Worm (Caenorhabditis elegans) whole organism, L2 larva: ENCODE data around the gene rgs-4.

Source experiments
- C34F6.9 ChIP-seq: fragments of 150-350 bp; optimal IDR thresholded peaks from 2 replicates; lab custom pipeline; 2014; ENCODE audit warnings: missing biosample characterization, missing genetic modification characterization
- F13H6.1 ChIP-seq: sonication (generic microtip); optimal IDR thresholded peaks from 2 replicates; lab custom pipeline; 2016; ENCODE audit warnings: missing genetic modification characterization, missing compliant biosample characterization
- R02D3.7 ChIP-seq: fragments of 150-350 bp; optimal IDR thresholded peaks from 2 replicates; lab custom pipeline; 2014; ENCODE audit warnings: missing biosample characterization, missing genetic modification characterization
- Y55F3AM.14 ChIP-seq: fragments of 200-800 bp; sonication (Bioruptor generic); optimal IDR thresholded peaks from 2 replicates; lab custom pipeline; 2018; ENCODE audit warnings: mild to moderate bottlenecking, missing genetic modification characterization, missing compliant biosample characterization
- ZK546.5 ChIP-seq: sonication (generic microtip); optimal IDR thresholded peaks from 2 replicates; lab custom pipeline; 2017; ENCODE audit warnings: missing biosample characterization, missing genetic modification characterization
- alr-1 ChIP-seq: fragments of 150-350 bp; optimal IDR thresholded peaks from 2 replicates; lab custom pipeline; 2014; ENCODE audit warnings: missing biosample characterization, missing genetic modification characterization
- aly-2 ChIP-seq: fragments of 150-350 bp; optimal IDR thresholded peaks from 2 replicates; lab custom pipeline; 2014; ENCODE audit warnings: missing biosample characterization, missing genetic modification characterization
- ama-1 ChIP-seq: fragments of 150-350 bp; optimal IDR thresholded peaks from 2 replicates; lab custom pipeline; 2018; ENCODE audit warnings: inconsistent platforms
- ceh-16 ChIP-seq: fragments of 150-350 bp; optimal IDR thresholded peaks from 2 replicates; lab custom pipeline; 2014; ENCODE audit warnings: missing biosample characterization, missing genetic modification characterization
- ceh-82 ChIP-seq: fragments of 150-350 bp; optimal IDR thresholded peaks from 2 replicates; lab custom pipeline; 2014; ENCODE audit warnings: missing biosample characterization, missing genetic modification characterization
- dmd-4 ChIP-seq: sonication (generic microtip); optimal IDR thresholded peaks from 2 replicates; lab custom pipeline; 2017; ENCODE audit warnings: missing biosample characterization, missing genetic modification characterization
- egl-27 ChIP-seq: sonication (generic microtip); optimal IDR thresholded peaks from 3 replicates; lab custom pipeline; 2017; ENCODE audit warnings: missing biosample characterization, missing genetic modification reagents, missing genetic modification characterization
- elt-3 ChIP-seq: sonication (generic microtip); optimal IDR thresholded peaks from 2 replicates; lab custom pipeline; 2017; ENCODE audit warnings: missing biosample characterization, missing genetic modification characterization
- fos-1 ChIP-seq: fragments of 150-350 bp; optimal IDR thresholded peaks from 2 replicates; lab custom pipeline; 2014; ENCODE audit warnings: missing biosample characterization, missing genetic modification characterization
- lin-11 ChIP-seq: fragments of 150-350 bp; sonication (generic microtip); optimal IDR thresholded peaks from 2 replicates; lab custom pipeline; 2014; ENCODE audit warnings: missing biosample characterization, missing genetic modification characterization, inconsistent platforms, mixed read lengths
- lin-13 ChIP-seq: fragments of 150-350 bp; optimal IDR thresholded peaks from 2 replicates; lab custom pipeline; 2014; ENCODE audit warnings: missing biosample characterization, missing genetic modification reagents, missing genetic modification characterization
- lin-39 ChIP-seq: fragments of 150-350 bp; optimal IDR thresholded peaks from 2 replicates; lab custom pipeline; 2014; ENCODE audit warnings: missing biosample characterization, missing genetic modification reagents, missing genetic modification characterization
- mab-5 ChIP-seq: fragments of 150-350 bp; optimal IDR thresholded peaks from 2 replicates; lab custom pipeline; 2014; ENCODE audit warnings: missing biosample characterization, missing genetic modification characterization
- mbf-1 ChIP-seq: sonication (generic microtip); optimal IDR thresholded peaks from 2 replicates; lab custom pipeline; 2017; ENCODE audit warnings: missing biosample characterization, missing genetic modification characterization
- mdl-1 ChIP-seq, 2 experiments: fragments of 150-350 bp in 1 of 2; sonication (generic microtip) in 1 of 2; optimal IDR thresholded peaks; 2 replicates each; lab custom pipeline; 2017; ENCODE audit warnings: missing biosample characterization in 2 of 2, missing genetic modification characterization in 2 of 2
- nhr-11 ChIP-seq: fragments of 150-350 bp; optimal IDR thresholded peaks from 2 replicates; lab custom pipeline; 2014; ENCODE audit warnings: missing biosample characterization, missing genetic modification characterization
- nhr-12 ChIP-seq: fragments of 150-350 bp; optimal IDR thresholded peaks from 2 replicates; lab custom pipeline; 2014; ENCODE audit warnings: missing biosample characterization, missing genetic modification characterization
- nhr-21 ChIP-seq: fragments of 150-350 bp; optimal IDR thresholded peaks from 2 replicates; lab custom pipeline; 2014; ENCODE audit warnings: missing biosample characterization, missing genetic modification characterization
- nhr-23 ChIP-seq: fragments of 150-350 bp; optimal IDR thresholded peaks from 2 replicates; lab custom pipeline; 2014; ENCODE audit warnings: missing biosample characterization, missing genetic modification reagents, missing genetic modification characterization
- nhr-237 ChIP-seq: fragments of 150-350 bp; optimal IDR thresholded peaks from 2 replicates; lab custom pipeline; 2014; ENCODE audit warnings: missing biosample characterization, missing genetic modification characterization
- nhr-25 ChIP-seq: fragments of 150-350 bp; sonication (generic microtip); optimal IDR thresholded peaks from 3 replicates; lab custom pipeline; 2014; ENCODE audit warnings: missing biosample characterization, missing genetic modification characterization
- nhr-6 ChIP-seq: fragments of 150-350 bp; optimal IDR thresholded peaks from 2 replicates; lab custom pipeline; 2014; ENCODE audit warnings: missing biosample characterization, missing genetic modification characterization
- nhr-77 ChIP-seq: fragments of 150-350 bp; optimal IDR thresholded peaks from 2 replicates; lab custom pipeline; 2014; ENCODE audit warnings: missing biosample characterization, missing genetic modification characterization
- peb-1 ChIP-seq: fragments of 150-350 bp; optimal IDR thresholded peaks from 2 replicates; lab custom pipeline; 2014; ENCODE audit warnings: missing biosample characterization, missing genetic modification characterization
- sem-4 ChIP-seq: fragments of 150-350 bp; optimal IDR thresholded peaks from 2 replicates; lab custom pipeline; 2014; ENCODE audit warnings: missing biosample characterization, missing genetic modification reagents, missing genetic modification characterization
- skn-1 ChIP-seq: sonication (generic microtip); optimal IDR thresholded peaks from 2 replicates; lab custom pipeline; 2017; ENCODE audit warnings: missing biosample characterization, missing genetic modification characterization
- sma-3 ChIP-seq: sonication (generic microtip); optimal IDR thresholded peaks from 2 replicates; lab custom pipeline; 2016; ENCODE audit warnings: missing genetic modification reagents, missing genetic modification characterization, missing compliant biosample characterization
- unc-39 ChIP-seq: fragments of 150-350 bp; optimal IDR thresholded peaks from 2 replicates; lab custom pipeline; 2014; ENCODE audit warnings: missing biosample characterization, missing genetic modification characterization
- unc-55 ChIP-seq: fragments of 150-350 bp; sonication (generic microtip); optimal IDR thresholded peaks from 3 replicates; lab custom pipeline; 2014; ENCODE audit warnings: missing biosample characterization, missing genetic modification reagents, missing genetic modification characterization
- unc-62 ChIP-seq: fragments of 150-350 bp; optimal IDR thresholded peaks from 2 replicates; lab custom pipeline; 2014; ENCODE audit warnings: missing biosample characterization, missing genetic modification reagents, missing genetic modification characterization
- zag-1 ChIP-seq: fragments of 150-350 bp; optimal IDR thresholded peaks from 2 replicates; lab custom pipeline; 2014; ENCODE audit warnings: missing biosample characterization, missing genetic modification characterization
- ztf-11 ChIP-seq: sonication (generic microtip); optimal IDR thresholded peaks from 2 replicates; lab custom pipeline; 2017; ENCODE audit warnings: missing biosample characterization, missing genetic modification characterization

Gene rgs-4

DNA sequence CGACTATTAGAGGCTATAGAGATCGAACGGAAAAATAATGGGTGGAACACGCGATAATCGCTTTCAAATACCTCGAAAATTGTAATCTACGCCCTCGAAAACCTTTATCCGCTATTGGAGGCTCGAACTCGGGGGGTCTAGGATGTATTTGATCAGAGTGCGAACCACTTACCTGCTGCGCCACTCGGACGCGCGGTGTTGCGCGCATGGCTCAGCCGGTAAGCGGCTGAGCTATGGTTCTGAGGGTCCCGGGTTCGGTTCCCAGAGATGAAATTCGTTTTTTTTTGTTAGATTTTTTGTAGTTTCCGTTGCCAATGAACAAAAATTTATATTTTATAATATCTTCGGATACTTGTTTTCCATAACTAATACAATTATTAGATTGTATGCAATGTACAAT, 13.6 kb downstream of the rgs-4 start:
- TF ChIP-seq nhr-25 (tag; lab: Kevin White, UChicago) (no peak), peb-1 (no peak), Y55F3AM.14 (GFP tag; lab: Kevin White, UChicago) (no peak), aly-2 (tag; lab: Kevin White, UChicago) (no peak), mab-5 (tag; lab: Kevin White, UChicago) (no peak), alr-1 (no peak), R02D3.7 (tag; lab: Kevin White, UChicago) (no peak), nhr-12 (tag; lab: Kevin White, UChicago) (no peak), elt-3 (tag; lab: Kevin White, UChicago) (no peak), lin-13 (GFP tag; lab: Kevin White, UChicago) (no peak), nhr-11 (tag; lab: Kevin White, UChicago) (no peak), C34F6.9 (no peak), nhr-237 (tag; lab: Kevin White, UChicago) (no peak), egl-27 (tag; lab: Kevin White, UChicago) (no peak), zag-1 (tag; lab: Kevin White, UChicago) (no peak), mbf-1 (tag; lab: Kevin White, UChicago) (no peak), sem-4 (no peak), fos-1 (no peak)

DNA sequence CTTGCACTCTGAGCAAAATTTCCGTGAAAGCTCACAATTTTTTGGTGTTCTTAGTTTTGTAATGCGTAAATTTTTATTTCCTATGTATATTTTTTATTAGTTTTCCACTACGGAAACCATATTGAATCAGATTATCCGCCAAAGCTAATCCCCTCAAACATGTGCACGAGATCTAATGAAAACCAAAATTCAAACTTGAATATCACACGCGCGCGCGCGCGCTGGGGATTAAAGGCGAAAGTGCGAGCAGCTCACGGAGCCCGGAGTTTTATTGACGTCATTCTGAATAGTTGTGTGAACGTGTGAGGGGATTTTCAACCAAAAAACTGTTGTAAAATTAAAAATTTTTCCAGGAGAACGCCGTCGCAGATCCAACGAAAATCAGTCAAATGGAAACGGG, 14.3 kb downstream of the rgs-4 start:
- TF ChIP-seq nhr-77 (tag; lab: Kevin White, UChicago) (no peak), egl-27 (tag; lab: Kevin White, UChicago) (no peak), nhr-237 (tag; lab: Kevin White, UChicago) (no peak), Y55F3AM.14 (GFP tag; lab: Kevin White, UChicago) (no peak), unc-62 (GFP tag; lab: Kevin White, UChicago) (no peak), mab-5 (tag; lab: Kevin White, UChicago) (no peak), nhr-6 (tag; lab: Kevin White, UChicago) (no peak), dmd-4 (tag; lab: Kevin White, UChicago) (no peak), nhr-21 (no peak), fos-1 (no peak), R02D3.7 (tag; lab: Kevin White, UChicago) (no peak), mdl-1 (tag; optimal IDR thresholded peaks at IDR 0.05; lab: Kevin White, UChicago) (no peak), lin-13 (GFP tag; lab: Kevin White, UChicago) (no peak), sem-4 (no peak), ZK546.5 (no peak), C34F6.9 (no peak), sma-3 (GFP tag; lab: Kevin White, UChicago) (no peak), zag-1 (tag; lab: Kevin White, UChicago) (no peak)

DNA sequence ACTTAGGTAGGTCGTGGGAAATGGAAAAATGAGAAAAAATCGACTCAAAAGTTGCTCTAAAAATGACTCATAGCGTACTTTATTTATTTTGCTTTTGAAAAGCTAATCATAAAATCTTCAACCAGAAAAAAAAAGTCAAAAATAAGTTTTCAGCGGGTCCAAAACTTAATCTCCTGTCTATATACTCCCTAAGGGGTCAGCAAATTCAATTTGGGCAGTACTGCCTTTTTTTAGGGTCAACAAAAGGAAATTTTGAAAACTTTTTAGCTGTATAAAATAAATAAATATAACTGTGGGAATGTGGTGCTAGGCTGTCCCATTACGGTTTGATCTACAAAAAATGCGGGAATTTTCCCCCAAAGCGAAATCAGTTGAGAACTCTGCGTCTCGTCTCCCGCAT, 14.8 kb downstream of the rgs-4 start:
- TF ChIP-seq nhr-6 (tag; lab: Kevin White, UChicago) (no peak), nhr-21 (no peak), ztf-11 (tag; lab: Kevin White, UChicago) (no peak), R02D3.7 (tag; lab: Kevin White, UChicago) (no peak), nhr-77 (tag; lab: Kevin White, UChicago) (no peak), F13H6.1 (tag; lab: Kevin White, UChicago) (no peak), skn-1 (tag; lab: Kevin White, UChicago) (no peak), sma-3 (GFP tag; lab: Kevin White, UChicago) (no peak), unc-39 (tag; lab: Kevin White, UChicago) (no peak), egl-27 (tag; lab: Kevin White, UChicago) (no peak)

DNA sequence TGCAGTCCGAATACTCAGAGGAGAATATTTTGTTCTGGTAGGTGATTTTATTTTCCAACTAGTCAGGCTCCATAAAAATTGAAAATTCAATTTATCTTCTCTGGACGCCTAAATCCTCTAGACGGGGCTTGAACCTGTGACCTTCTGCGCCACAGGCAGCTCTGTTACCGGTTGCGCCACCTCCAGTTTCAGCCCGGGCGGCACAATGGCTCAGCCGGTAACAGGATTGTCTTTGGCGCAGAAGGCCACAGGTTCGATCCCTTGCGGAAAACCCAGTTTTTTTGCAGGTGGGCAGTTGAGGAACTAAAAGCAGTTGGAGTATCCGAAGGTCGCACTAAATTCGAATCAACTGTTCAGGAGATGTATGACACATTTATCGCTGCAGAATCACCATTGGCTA, 15.3 kb downstream of the rgs-4 start:
- TF ChIP-seq R02D3.7 (tag; lab: Kevin White, UChicago) (no peak), ceh-82 (tag; lab: Kevin White, UChicago) (no peak), ceh-16 (tag; lab: Kevin White, UChicago) (no peak), lin-11 (tag; lab: Kevin White, UChicago) (no peak), nhr-23 (no peak), unc-39 (tag; lab: Kevin White, UChicago) (no peak), peb-1 (no peak), egl-27 (tag; lab: Kevin White, UChicago) (no peak), unc-55 (no peak), fos-1 (no peak), lin-13 (GFP tag; lab: Kevin White, UChicago) (no peak), nhr-11 (tag; lab: Kevin White, UChicago) (no peak), lin-39 (tag; lab: Kevin White, UChicago) (no peak), ama-1 (lab: Kevin White, UChicago) (no peak), nhr-6 (tag; lab: Kevin White, UChicago) (no peak)
